Fruit fly (Drosophila melanogaster): ENCODE results near the gene CG43630.
A peak's percentile ranks its signal among the peaks of the same experiment; 100 is the strongest.

Gene CG43630

DNA sequence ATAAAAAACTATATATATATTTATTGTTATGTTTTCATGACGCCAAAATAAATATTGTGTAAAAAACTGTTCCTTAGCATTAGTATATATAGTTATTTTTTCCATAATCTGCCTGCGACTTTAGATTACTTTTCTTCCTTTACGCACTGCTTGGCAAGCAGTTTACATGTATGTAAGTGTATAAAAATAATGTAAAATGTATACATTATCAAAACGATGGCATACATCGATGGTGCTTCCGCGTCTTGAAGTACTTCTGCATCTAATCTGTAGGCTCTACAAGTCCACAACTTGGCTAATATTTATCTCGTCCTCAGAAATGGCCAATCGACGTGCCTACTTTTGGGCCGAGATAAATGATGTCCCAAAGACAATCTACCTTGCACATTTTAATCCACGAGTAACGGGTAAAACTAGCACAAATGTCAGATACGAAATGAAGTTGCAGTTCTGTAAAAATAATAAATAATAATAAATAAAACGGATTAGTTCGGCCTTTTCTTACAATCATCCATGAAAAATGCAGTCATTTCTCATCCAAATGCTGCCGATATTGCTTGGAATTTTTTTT is 38.0 kb downstream of the CG43630 start, which contains the start of gene CG11608:
Gene CG11608, plus strand, starts transcription at position 521 of the 571 bp plus-strand sequence.
- TF ChIP-seq usp (GFP tag; optimal IDR thresholded peaks at IDR 0.05), result no peak
- TF ChIP-seq pan (optimal IDR thresholded peaks at IDR 0.05), result no peak
- no peak for TF ChIP-seq CG8478 (optimal IDR thresholded peaks at IDR 0.05)
- no peak for TF ChIP-seq Dll (optimal IDR thresholded peaks at IDR 0.05)
- no peak for TF ChIP-seq EcR (GFP tag; optimal IDR thresholded peaks at IDR 0.05)
- no peak for TF ChIP-seq psq (optimal IDR thresholded peaks at IDR 0.05)

DNA sequence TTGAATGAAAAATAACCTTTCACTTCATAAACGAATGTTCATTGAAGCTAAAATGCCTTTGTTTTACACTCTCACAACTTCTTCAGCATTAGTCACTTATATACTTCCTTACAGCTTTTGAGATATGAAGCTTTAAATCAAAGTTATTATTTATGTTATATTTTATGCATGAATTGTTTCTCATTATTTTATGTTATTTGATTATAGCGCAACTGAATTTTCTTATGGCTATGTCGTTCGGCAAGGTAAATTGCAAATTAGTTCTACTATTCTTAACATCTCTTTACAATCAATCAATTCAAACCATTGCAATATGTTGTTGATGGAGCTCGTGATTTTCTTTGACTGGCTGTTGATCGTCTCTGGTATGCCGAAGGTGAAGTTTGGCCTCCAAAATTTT is 39.8 kb downstream of the CG43630 start, which contains the start of gene CG11600:
Gene CG11600, plus strand, starts transcription at position 301 of the 400 bp plus-strand sequence.
- TF ChIP-seq CG8478 (optimal IDR thresholded peaks at IDR 0.05), result no peak
- TF ChIP-seq EcR (GFP tag; optimal IDR thresholded peaks at IDR 0.05), result no peak
- no peak for TF ChIP-seq pan (optimal IDR thresholded peaks at IDR 0.05)
- no peak for TF ChIP-seq psq (optimal IDR thresholded peaks at IDR 0.05)
- TF ChIP-seq Dll (optimal IDR thresholded peaks at IDR 0.05), result no peak
- TF ChIP-seq usp (GFP tag; optimal IDR thresholded peaks at IDR 0.05), result no peak

DNA sequence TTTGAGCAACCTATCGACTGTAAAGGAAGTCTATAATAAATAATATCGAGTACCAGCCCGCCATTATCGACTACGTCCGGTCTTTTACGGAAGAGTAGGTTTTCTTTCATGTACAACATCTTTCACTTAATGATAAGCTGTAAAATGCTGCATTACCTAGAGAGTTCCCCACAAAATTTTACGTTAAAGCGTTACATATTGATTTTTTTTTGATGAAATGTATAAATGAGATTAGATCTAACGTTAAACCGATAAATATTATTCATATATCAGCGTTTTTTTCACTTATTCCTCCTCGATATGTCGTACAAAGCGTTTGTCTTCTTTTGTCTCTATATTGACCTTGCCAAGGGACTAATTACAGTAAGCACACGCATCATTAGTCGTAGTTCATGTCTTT is 41.4 kb downstream of the CG43630 start, which contains the start of gene CG11598:
Gene CG11598, plus strand, starts transcription at position 301 of the 400 bp plus-strand sequence.
- TF ChIP-seq usp (GFP tag; optimal IDR thresholded peaks at IDR 0.05), result no peak
- no peak for TF ChIP-seq psq (optimal IDR thresholded peaks at IDR 0.05)
- TF ChIP-seq pan (optimal IDR thresholded peaks at IDR 0.05), result no peak
- no peak for TF ChIP-seq EcR (GFP tag; optimal IDR thresholded peaks at IDR 0.05)

DNA sequence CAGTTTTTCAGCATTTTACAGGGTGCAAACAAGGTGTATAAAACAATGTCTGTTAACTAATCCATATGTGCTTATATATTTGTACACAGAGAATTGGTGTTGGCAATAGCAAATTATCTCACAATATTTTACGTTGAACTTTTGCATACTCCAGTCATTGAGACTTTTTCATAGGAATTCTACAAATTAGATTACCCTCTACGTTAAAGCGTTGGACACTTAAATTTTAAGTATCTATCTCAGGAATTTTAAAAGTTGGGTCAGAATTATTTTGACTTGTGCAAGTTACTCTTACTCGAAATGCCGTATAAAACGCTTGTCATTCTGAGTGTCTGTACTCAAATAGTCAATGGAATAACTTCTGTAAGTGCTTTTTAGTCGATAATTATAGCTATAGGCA is 43.0 kb downstream of the CG43630 start, which contains the start of gene CG18530:
Gene CG18530, plus strand, starts transcription at position 301 of the 400 bp plus-strand sequence.
- TF ChIP-seq Dll (optimal IDR thresholded peaks at IDR 0.05), result no peak
- no peak for TF ChIP-seq EcR (GFP tag; optimal IDR thresholded peaks at IDR 0.05)
- TF ChIP-seq psq (optimal IDR thresholded peaks at IDR 0.05), result no peak
- no peak for TF ChIP-seq usp (GFP tag; optimal IDR thresholded peaks at IDR 0.05)
- TF ChIP-seq pan (optimal IDR thresholded peaks at IDR 0.05), result no peak

DNA sequence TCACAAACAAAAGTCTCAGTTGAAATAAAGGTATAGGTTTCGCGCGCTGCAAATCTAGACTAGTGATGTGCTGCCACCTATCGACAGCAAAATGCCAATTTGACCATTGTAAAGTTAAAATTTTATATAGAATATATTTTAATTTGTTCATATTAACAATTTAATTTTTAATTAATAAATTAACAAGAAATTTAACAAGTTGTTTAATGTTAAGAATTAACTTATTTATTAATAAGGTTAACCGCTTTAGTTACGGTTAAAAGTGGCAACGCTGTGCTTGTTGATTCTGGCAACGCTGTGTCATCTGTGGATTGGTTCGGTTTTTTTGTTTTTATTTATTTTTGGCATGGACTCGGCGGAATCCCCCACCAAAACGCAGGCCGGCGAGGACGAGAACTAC is 45.7 kb downstream of the CG43630 start, which contains the start of gene Not10:
Gene Not10, plus strand, starts transcription at position 279 of the 400 bp plus-strand sequence.
- TF ChIP-seq CG8478 (optimal IDR thresholded peaks at IDR 0.05) (no peak), EcR (GFP tag; optimal IDR thresholded peaks at IDR 0.05) (no peak), usp (GFP tag; optimal IDR thresholded peaks at IDR 0.05) (no peak), psq (optimal IDR thresholded peaks at IDR 0.05) (no peak), Dll (optimal IDR thresholded peaks at IDR 0.05) (no peak), pan (optimal IDR thresholded peaks at IDR 0.05) (no peak)

DNA sequence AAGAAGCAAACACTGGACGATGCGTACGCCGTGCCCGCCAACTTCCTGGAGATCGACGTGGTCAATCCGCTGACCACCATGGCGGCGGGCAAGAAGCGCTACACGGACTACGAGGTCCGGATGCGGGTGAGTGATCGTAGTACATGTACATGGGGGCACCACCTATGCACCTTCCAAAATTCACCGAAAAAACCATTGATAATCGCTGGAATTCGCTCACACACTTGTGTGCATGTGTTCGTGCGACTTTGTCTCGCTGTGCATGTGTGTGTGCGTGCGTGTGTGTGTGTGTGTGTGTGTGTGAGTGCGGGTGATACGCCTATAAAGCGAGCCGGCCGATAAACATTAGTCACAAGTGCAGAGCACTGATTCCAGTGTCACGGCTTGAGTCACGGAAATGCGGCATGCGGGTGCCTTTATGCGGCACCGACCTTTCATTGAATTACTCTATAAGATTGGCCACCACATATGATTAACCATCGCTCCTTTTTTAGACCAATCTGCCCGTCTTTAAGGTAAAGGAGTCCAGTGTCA is 47.6 kb downstream of the CG43630 start:
- TF ChIP-seq pan (optimal IDR thresholded peaks at IDR 0.05) (no peak), usp (GFP tag; optimal IDR thresholded peaks at IDR 0.05) (no peak), CG8478 (optimal IDR thresholded peaks at IDR 0.05) (peak; percentile 9), psq (optimal IDR thresholded peaks at IDR 0.05) (no peak)

DNA sequence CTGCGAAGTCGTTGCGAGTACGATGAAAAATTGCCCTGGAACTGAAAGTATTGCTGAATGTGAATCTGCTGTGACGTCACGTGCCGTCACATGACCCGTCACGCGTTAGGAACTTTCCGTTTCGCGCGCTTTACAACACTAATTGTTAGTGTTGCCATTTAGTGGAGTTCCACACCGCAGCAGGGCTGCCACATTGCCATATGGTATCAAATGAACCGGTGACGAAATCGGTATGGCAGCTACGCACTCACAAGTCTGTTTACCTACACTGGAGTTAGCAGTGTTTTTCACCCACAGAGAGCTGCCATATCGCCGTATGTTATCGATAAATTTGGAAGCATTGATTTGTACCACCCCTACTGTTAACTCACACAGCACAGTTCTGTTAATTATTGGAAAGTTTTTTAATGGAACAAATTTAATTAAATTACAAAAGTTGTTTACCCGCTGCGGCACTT is 48.3 kb downstream of the CG43630 start, which contains the start of the genes Vha55 and Snx3:
Gene Vha55, minus strand, starts transcription at position 139 of the 458 bp plus-strand sequence.
Gene Snx3, plus strand, starts transcription at position 341 of the 458 bp plus-strand sequence.
- TF ChIP-seq EcR (GFP tag; optimal IDR thresholded peaks at IDR 0.05), result no peak
- no peak for TF ChIP-seq usp (GFP tag; optimal IDR thresholded peaks at IDR 0.05)
- TF ChIP-seq Dll (optimal IDR thresholded peaks at IDR 0.05), result no peak
- TF ChIP-seq pan (optimal IDR thresholded peaks at IDR 0.05), result no peak
- TF ChIP-seq CG8478 (optimal IDR thresholded peaks at IDR 0.05), result no peak
- no peak for TF ChIP-seq psq (optimal IDR thresholded peaks at IDR 0.05)

DNA sequence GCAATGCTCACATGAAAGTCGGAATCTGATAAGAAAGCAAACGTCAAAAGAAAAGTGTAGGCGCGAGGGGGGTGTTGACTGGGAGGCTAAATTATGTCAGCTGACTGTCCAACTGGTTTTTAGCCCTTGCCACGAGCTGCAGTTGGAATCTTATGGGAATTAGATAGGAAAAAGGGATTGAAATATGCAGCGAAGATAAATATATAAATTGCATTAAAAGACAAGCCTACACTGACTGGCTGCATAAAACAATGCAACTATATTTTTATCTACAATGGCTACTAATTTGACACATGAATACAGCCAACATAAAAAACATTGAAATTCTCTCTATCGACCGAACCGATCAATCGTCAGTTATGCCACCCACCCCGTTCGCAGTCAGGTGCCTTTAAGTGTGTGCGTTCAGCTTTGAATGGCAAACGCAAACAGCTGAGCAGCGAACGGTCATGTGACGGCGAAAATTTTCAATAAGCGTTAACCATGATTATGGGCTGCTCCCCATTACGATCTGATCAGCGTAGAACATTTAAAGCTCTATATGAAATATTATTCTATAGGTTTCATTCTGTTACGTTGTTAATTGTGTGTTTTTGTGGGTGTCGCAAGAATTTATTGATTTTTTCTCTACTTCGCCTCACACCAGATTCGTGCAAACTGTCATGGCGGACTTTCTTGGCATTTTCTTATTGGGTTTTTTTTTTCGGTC is 49.2 kb downstream of the CG43630 start:
- TF ChIP-seq CG8478 (optimal IDR thresholded peaks at IDR 0.05), result no peak
- TF ChIP-seq pan (optimal IDR thresholded peaks at IDR 0.05), result no peak
- no peak for TF ChIP-seq psq (optimal IDR thresholded peaks at IDR 0.05)
- TF ChIP-seq EcR (GFP tag; optimal IDR thresholded peaks at IDR 0.05), result no peak
- TF ChIP-seq Dll (optimal IDR thresholded peaks at IDR 0.05), result no peak
- no peak for TF ChIP-seq usp (GFP tag; optimal IDR thresholded peaks at IDR 0.05)

All from whole organism.